Worm (Caenorhabditis elegans) whole organism, early embryonic: ENCODE measurements around the gene try-8.

Experiments used
- B0310.2 ChIP-seq: sonication (generic microtip); optimal IDR thresholded peaks from 2 replicates; lab custom pipeline; 2016; ENCODE audit warnings: mild to moderate bottlenecking, missing genetic modification characterization, missing compliant biosample characterization
- ama-1 ChIP-seq: fragments of 150-350 bp; optimal IDR thresholded peaks from 2 replicates; lab custom pipeline; 2014
- ceh-36 ChIP-seq: sonication (generic microtip); optimal IDR thresholded peaks from 2 replicates; lab custom pipeline; 2016; ENCODE audit warnings: missing genetic modification characterization, inconsistent platforms, missing compliant biosample characterization
- flt-1 ChIP-seq: fragments of 200-800 bp; sonication (Bioruptor generic); IDR thresholded peaks from 2 replicates; pipeline ENCODE4 v1.3.6; 2022; ENCODE audit warnings: missing genetic modification characterization, missing compliant biosample characterization
- hmbx-1 ChIP-seq: sonication (generic microtip); optimal IDR thresholded peaks from 2 replicates; lab custom pipeline; 2016; ENCODE audit warnings: mild to moderate bottlenecking, missing genetic modification characterization, missing compliant biosample characterization
- scrt-1 ChIP-seq: fragments of 200-800 bp; sonication (Bioruptor generic); IDR thresholded peaks from 2 replicates; pipeline ENCODE4 v1.3.6; 2022; ENCODE audit warnings: missing genetic modification characterization, missing compliant biosample characterization
- sea-1 ChIP-seq: fragments of 200-800 bp; sonication (Bioruptor generic); conservative IDR thresholded peaks from 2 replicates; pipeline ENCODE4 v1.3.6; 2022; ENCODE audit warnings: missing genetic modification characterization, missing compliant biosample characterization
- tbx-11 ChIP-seq: fragments of 200-800 bp; sonication (Bioruptor generic); IDR thresholded peaks from 2 replicates; pipeline ENCODE4 v1.3.6; 2022; ENCODE audit warnings: missing genetic modification characterization, missing compliant biosample characterization
- tra-4 ChIP-seq: sonication (generic microtip); optimal IDR thresholded peaks from 2 replicates; lab custom pipeline; 2017; ENCODE audit warnings: missing genetic modification characterization, missing compliant biosample characterization

DNA sequence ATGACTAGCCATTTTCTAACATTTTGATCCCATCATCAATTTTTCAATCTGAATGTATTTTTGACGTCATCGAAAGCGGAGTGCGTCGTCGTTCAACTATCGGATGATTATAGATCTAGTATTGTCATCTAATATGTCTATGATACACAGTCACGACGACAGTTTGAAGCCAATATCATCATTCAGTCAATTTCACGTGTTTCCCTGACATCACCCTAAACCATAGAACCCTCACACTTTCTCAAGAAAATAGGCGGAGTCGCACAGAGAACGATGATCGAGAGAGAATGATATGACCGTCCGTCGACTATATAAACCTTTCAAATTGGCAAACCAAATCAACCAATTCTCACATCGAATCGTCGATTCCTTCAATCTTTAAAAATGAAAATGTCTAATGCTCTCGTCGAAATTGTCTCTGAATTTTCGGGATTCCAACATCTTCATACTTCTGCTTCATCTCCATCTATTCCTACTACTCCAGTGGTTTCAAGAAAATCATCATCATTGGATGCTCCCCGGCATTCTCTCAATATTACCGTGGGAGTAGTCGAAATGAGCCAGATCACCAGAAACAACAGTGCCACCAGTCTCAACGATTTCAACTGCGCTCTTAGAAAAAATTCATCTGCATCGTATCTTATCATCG, 38.2 kb downstream of the try-8 start, which contains the start of gene F18E3.13:
- TF ChIP-seq scrt-1 = no peak
- no peak for TF ChIP-seq flt-1
- no peak for TF ChIP-seq B0310.2
- TF ChIP-seq ama-1 (lab: Kevin White, UChicago) = no peak
- TF ChIP-seq ceh-36 (tag; lab: Kevin White, UChicago) = no peak
- no peak for TF ChIP-seq hmbx-1
- no peak for TF ChIP-seq tra-4 (tag; lab: Kevin White, UChicago)
- TF ChIP-seq sea-1 (GFP tag; lab: Robert Waterston, UW) = no peak
- TF ChIP-seq tbx-11 = no peak
